Worm (Caenorhabditis elegans): ENCODE data around the gene fln-1.

The fln-1 gene

ce11 chrIV:375915-376314, at the start of gene fln-1:
Gene fln-1, minus strand, starts transcription at chrIV:376015.
- TF ChIP-seq fkh-3 (tag; optimal IDR thresholded peaks at IDR 0.05) (no peak), B0336.3 (GFP tag; IDR thresholded peaks at IDR 0.05) (no peak), nhr-27 (tag; optimal IDR thresholded peaks at IDR 0.05) (no peak), F23B12.7 (tag; optimal IDR thresholded peaks at IDR 0.05; ENCODE audit: insufficient read depth) (no peak), dox-1 (GFP tag; IDR thresholded peaks at IDR 0.05) (no peak), gei-17 (GFP tag; optimal IDR thresholded peaks at IDR 0.05) (no peak), ztf-3 (GFP tag; optimal IDR thresholded peaks at IDR 0.05) (no peak), rec-8 (tag; optimal IDR thresholded peaks at IDR 0.05) (no peak), ztf-26 (tag; optimal IDR thresholded peaks at IDR 0.05) (no peak), Y53G8AR.9 (GFP tag; conservative IDR thresholded peaks at IDR 0.05) (no peak), ZK185.1 (tag; optimal IDR thresholded peaks at IDR 0.05; ENCODE audit: poor library complexity, severe bottlenecking) (no peak), egl-18 (GFP tag; IDR thresholded peaks at IDR 0.05) (no peak), nfyb-1 (GFP tag; IDR thresholded peaks at IDR 0.05) (no peak), hsf-1 (GFP tag; IDR thresholded peaks at IDR 0.05) (no peak)

DNA sequence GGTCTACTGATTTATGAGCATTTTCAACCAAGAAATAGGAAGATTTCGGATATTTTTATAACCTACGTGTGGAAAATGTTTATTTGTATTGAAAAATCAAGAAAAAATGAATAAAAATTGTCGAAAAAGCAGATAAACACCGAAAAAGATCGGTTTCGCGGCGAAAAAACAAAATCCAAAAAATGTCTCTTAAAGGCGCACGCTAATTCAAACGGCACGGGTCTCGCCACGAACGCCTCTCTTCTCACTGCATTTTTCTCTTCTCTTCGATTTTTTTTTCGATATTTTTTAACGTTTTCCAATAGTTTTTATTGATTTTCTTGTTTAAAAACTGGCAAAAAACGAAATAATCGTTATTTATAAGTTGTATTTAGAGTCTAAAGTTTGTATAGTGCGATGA, 49.7 kb upstream of the fln-1 start:
- TF ChIP-seq die-1 (tag; optimal IDR thresholded peaks at IDR 0.05) (no peak), mes-4 (tag; optimal IDR thresholded peaks at IDR 0.05) (no peak), efl-1 (GFP tag; optimal IDR thresholded peaks at IDR 0.05) (peak; percentile 81), lir-1 (GFP tag; conservative IDR thresholded peaks at IDR 0.05) (no peak), ztf-28 (GFP tag; IDR thresholded peaks at IDR 0.05) (no peak), hmg-1.2 (GFP tag; IDR thresholded peaks at IDR 0.05) (peak; percentile 31; the same call in 1 of the 2 replicates), aptf-2 (GFP tag; conservative IDR thresholded peaks at IDR 0.05) (no peak), unc-130 (GFP tag; optimal IDR thresholded peaks at IDR 0.05) (no peak), snpc-1.3 (tag; optimal IDR thresholded peaks at IDR 0.05; ENCODE audit: insufficient read depth) (peak; percentile 31), ztf-3 (GFP tag; optimal IDR thresholded peaks at IDR 0.05) (no peak), hlh-26 (GFP tag; conservative IDR thresholded peaks at IDR 0.05) (no peak), ztf-25 (GFP tag; IDR thresholded peaks at IDR 0.05) (no peak), bed-2 (GFP tag; IDR thresholded peaks at IDR 0.05) (no peak), ceh-79 (tag; optimal IDR thresholded peaks at IDR 0.05) (no peak), egl-44 (GFP tag; IDR thresholded peaks at IDR 0.05) (no peak), ceh-27 (GFP tag; optimal IDR thresholded peaks at IDR 0.05) (no peak), F57A8.1 (GFP tag; optimal IDR thresholded peaks at IDR 0.05) (no peak), snpc-4 (GFP tag; optimal IDR thresholded peaks at IDR 0.05) (peak; percentile 35), snpc-4 (tag; optimal IDR thresholded peaks at IDR 0.05) (peak in 2 of 4 experiments; percentile 51 to 52), Y95B8A.8 (GFP tag; IDR thresholded peaks at IDR 0.05) (no peak), Y53F4B.3 (GFP tag; IDR thresholded peaks at IDR 0.05) (no peak), tbp1 (GFP tag; optimal IDR thresholded peaks at IDR 0.05) (peak; percentile 27), nhr-80 (tag; optimal IDR thresholded peaks at IDR 0.05) (no peak), madf-3 (GFP tag; IDR thresholded peaks at IDR 0.05) (no peak), let-607 (tag; optimal IDR thresholded peaks at IDR 0.05) (no peak), mcd-1 (GFP tag; IDR thresholded peaks at IDR 0.05) (peak; percentile 31; the same call in 1 of the 2 replicates), nfyb-1 (GFP tag; IDR thresholded peaks at IDR 0.05) (no peak), tbx-9 (tag; optimal IDR thresholded peaks at IDR 0.05; ENCODE audit: borderline replicate concordance) (no peak), F23B12.7 (tag; optimal IDR thresholded peaks at IDR 0.05; ENCODE audit: insufficient read depth) (no peak), K11D2.4 (GFP tag; IDR thresholded peaks at IDR 0.05) (no peak), lin-40 (tag; optimal IDR thresholded peaks at IDR 0.05) (no peak), rpc-1 (optimal IDR thresholded peaks at IDR 0.05) (no peak), rpc-1 (tag; optimal IDR thresholded peaks at IDR 0.05) (no peak), lsy-27 (tag; optimal IDR thresholded peaks at IDR 0.05; ENCODE audit: borderline replicate concordance, insufficient read depth) (no peak), somi-1 (GFP tag; optimal IDR thresholded peaks at IDR 0.05) (no peak), C06A6.2 (GFP tag; conservative IDR thresholded peaks at IDR 0.05) (no peak), K12H6.12 (tag; optimal IDR thresholded peaks at IDR 0.05) (no peak)

Measured in whole organism, young adult.